Worm (Caenorhabditis elegans) whole organism, L1 larva: ENCODE results near the gene snap-29.
A peak's percentile ranks its signal among the peaks of the same experiment; 100 is the strongest.

Source experiments
- C16A3.4 ChIP-seq: fragments of 150-350 bp; optimal IDR thresholded peaks from 2 replicates; lab custom pipeline; 2014; ENCODE audit warnings: missing biosample characterization, missing genetic modification characterization
- alr-1 ChIP-seq: fragments of 200-800 bp; sonication (Bioruptor generic); optimal IDR thresholded peaks from 2 replicates; lab custom pipeline; 2018; ENCODE audit warnings: borderline replicate concordance, mild to moderate bottlenecking, missing genetic modification characterization, missing compliant biosample characterization
- blmp-1 ChIP-seq: fragments of 150-350 bp; optimal IDR thresholded peaks from 2 replicates; lab custom pipeline; 2014; ENCODE audit warnings: missing biosample characterization, missing genetic modification characterization
- ceh-8 ChIP-seq: fragments of 200-800 bp; sonication (Bioruptor generic); optimal IDR thresholded peaks from 2 replicates; lab custom pipeline; 2018; ENCODE audit warnings: mild to moderate bottlenecking, missing genetic modification characterization, moderate library complexity, missing compliant biosample characterization
- ceh-82 ChIP-seq, 3 experiments: fragments of 150-350 bp in 1 of 3; sonication (generic microtip) in 2 of 3; optimal IDR thresholded peaks; 2 replicates each; lab custom pipeline; 2014 to 2017; ENCODE audit warnings: missing biosample characterization in 3 of 3, missing genetic modification characterization in 3 of 3
- ceh-88 ChIP-seq: fragments of 200-800 bp; sonication (Bioruptor generic); IDR thresholded peaks from 2 replicates; pipeline ENCODE4 v1.3.6; 2022; ENCODE audit warnings: missing genetic modification characterization, missing compliant biosample characterization
- ceh-90 ChIP-seq: sonication (generic microtip); optimal IDR thresholded peaks from 2 replicates; lab custom pipeline; 2016; ENCODE audit warnings: missing genetic modification characterization, missing compliant biosample characterization
- ces-1 ChIP-seq: fragments of 150-350 bp; optimal IDR thresholded peaks from 2 replicates; lab custom pipeline; 2014; ENCODE audit warnings: missing biosample characterization, missing genetic modification reagents, missing genetic modification characterization
- dpl-1 ChIP-seq, 3 experiments: fragments of 150-350 bp in 2 of 3; sonication (generic microtip) in 1 of 3; optimal IDR thresholded peaks; 2 replicates each; lab custom pipeline; 2014 to 2017; ENCODE audit warnings: missing biosample characterization in 3 of 3, missing genetic modification characterization in 3 of 3, missing genetic modification reagents in 3 of 3
- efl-1 ChIP-seq, 4 experiments: fragments of 150-350 bp; optimal IDR thresholded peaks in 3 of 4; peaks in 1 of 4; 1 replicate in 1 of 4; 2 replicates in 3 of 4; lab custom pipeline; 2014; ENCODE audit warnings: missing biosample characterization in 2 of 4, missing genetic modification characterization in 2 of 4, missing genetic modification reagents in 2 of 4
- efl-3 ChIP-seq: fragments of 200-800 bp; sonication (Bioruptor generic); optimal IDR thresholded peaks from 2 replicates; lab custom pipeline; 2018; ENCODE audit warnings: mild to moderate bottlenecking, missing genetic modification characterization, missing compliant biosample characterization
- egl-27 ChIP-seq, 2 experiments: fragments of 150-350 bp in 1 of 2; sonication (generic microtip); optimal IDR thresholded peaks; 3 replicates each; lab custom pipeline; 2017 to 2018; ENCODE audit warnings: missing biosample characterization in 2 of 2, missing genetic modification characterization in 2 of 2, missing genetic modification reagents in 2 of 2
- elt-2 ChIP-seq: sonication (generic microtip); optimal IDR thresholded peaks from 2 replicates; lab custom pipeline; 2016; ENCODE audit warnings: missing genetic modification characterization, mild to moderate bottlenecking, inconsistent platforms, missing compliant biosample characterization, missing genetic modification reagents
- elt-3 ChIP-seq, 6 experiments: fragments of 150-350 bp in 1 of 6; sonication (generic microtip); optimal IDR thresholded peaks; 2 replicates each; lab custom pipeline; 2017 to 2018; ENCODE audit warnings: missing biosample characterization in 6 of 6, missing genetic modification characterization in 6 of 6, inconsistent platforms in 1 of 6
- fos-1 ChIP-seq: fragments of 150-350 bp; optimal IDR thresholded peaks from 2 replicates; lab custom pipeline; 2014; ENCODE audit warnings: missing biosample characterization, missing genetic modification characterization
- grh-1 ChIP-seq: fragments of 200-800 bp; sonication (Bioruptor generic); IDR thresholded peaks from 2 replicates; pipeline ENCODE4 v1.3.6; 2022; ENCODE audit warnings: missing genetic modification reagents, missing genetic modification characterization, missing compliant biosample characterization
- irx-1 ChIP-seq: sonication (generic microtip); optimal IDR thresholded peaks from 2 replicates; lab custom pipeline; 2016; ENCODE audit warnings: missing genetic modification characterization, missing compliant biosample characterization
- jun-1 ChIP-seq: fragments of 150-350 bp; optimal IDR thresholded peaks from 2 replicates; lab custom pipeline; 2014; ENCODE audit warnings: missing biosample characterization, missing genetic modification reagents, missing genetic modification characterization
- lin-13 ChIP-seq: fragments of 150-350 bp; optimal IDR thresholded peaks from 2 replicates; lab custom pipeline; 2014; ENCODE audit warnings: missing biosample characterization, missing genetic modification reagents, missing genetic modification characterization
- lin-14 ChIP-seq: fragments of 200-800 bp; sonication (Bioruptor generic); optimal IDR thresholded peaks from 2 replicates; lab custom pipeline; 2018; ENCODE audit warnings: mild to moderate bottlenecking, missing genetic modification characterization, moderate library complexity, missing compliant biosample characterization
- lin-35 ChIP-seq, 2 experiments: fragments of 150-350 bp; optimal IDR thresholded peaks; 2 replicates each; lab custom pipeline; 2014; ENCODE audit warnings: missing biosample characterization in 2 of 2, missing genetic modification characterization in 2 of 2, missing genetic modification reagents in 2 of 2
- lsy-2 ChIP-seq, 2 experiments: fragments of 150-350 bp; optimal IDR thresholded peaks; 2 replicates each; lab custom pipeline; 2014; ENCODE audit warnings: missing biosample characterization in 2 of 2, missing genetic modification characterization in 2 of 2
- mab-9 ChIP-seq: fragments of 200-800 bp; sonication (Bioruptor generic); IDR thresholded peaks from 2 replicates; pipeline ENCODE4 v1.3.6; 2022; ENCODE audit warnings: missing genetic modification reagents, missing genetic modification characterization, missing compliant biosample characterization
- mdl-1 ChIP-seq, 2 experiments: fragments of 150-350 bp; optimal IDR thresholded peaks; 2 replicates each; lab custom pipeline; 2014 to 2017; ENCODE audit warnings: missing biosample characterization in 2 of 2, missing genetic modification characterization in 2 of 2, inconsistent platforms in 1 of 2
- mep-1 ChIP-seq: fragments of 150-350 bp; optimal IDR thresholded peaks from 2 replicates; lab custom pipeline; 2014; ENCODE audit warnings: missing biosample characterization, missing genetic modification characterization
- nhr-12 ChIP-seq: sonication (generic microtip); optimal IDR thresholded peaks from 2 replicates; lab custom pipeline; 2017; ENCODE audit warnings: missing biosample characterization, missing genetic modification characterization
- nhr-19 ChIP-seq: fragments of 200-800 bp; sonication (Bioruptor generic); conservative IDR thresholded peaks from 2 replicates; pipeline ENCODE4 v1.3.6; 2022; ENCODE audit warnings: missing genetic modification characterization, missing compliant biosample characterization
- nhr-20 ChIP-seq: sonication (generic microtip); optimal IDR thresholded peaks from 2 replicates; lab custom pipeline; 2016; ENCODE audit warnings: mild to moderate bottlenecking, missing genetic modification characterization, missing compliant biosample characterization
- nhr-237 ChIP-seq: fragments of 150-350 bp; optimal IDR thresholded peaks from 2 replicates; lab custom pipeline; 2014; ENCODE audit warnings: missing biosample characterization, missing genetic modification characterization
- nhr-47 ChIP-seq: sonication (generic microtip); optimal IDR thresholded peaks from 2 replicates; lab custom pipeline; 2016; ENCODE audit warnings: mild to moderate bottlenecking, missing genetic modification characterization, moderate library complexity, missing compliant biosample characterization
- nhr-71 ChIP-seq: sonication (generic microtip); optimal IDR thresholded peaks from 2 replicates; lab custom pipeline; 2016; ENCODE audit warnings: mild to moderate bottlenecking, missing genetic modification characterization, moderate library complexity, missing compliant biosample characterization
- nhr-77 ChIP-seq: fragments of 150-350 bp; optimal IDR thresholded peaks from 2 replicates; lab custom pipeline; 2014; ENCODE audit warnings: missing biosample characterization, missing genetic modification characterization
- nhr-84 ChIP-seq: sonication (generic microtip); optimal IDR thresholded peaks from 2 replicates; lab custom pipeline; 2017; ENCODE audit warnings: missing biosample characterization, missing genetic modification characterization
- nhr-85 ChIP-seq: sonication (generic microtip); peaks from one replicate; lab custom pipeline; 2016; ENCODE audit warnings: missing genetic modification characterization, inconsistent platforms, missing compliant biosample characterization
- nhr-90 ChIP-seq: sonication (generic microtip); optimal IDR thresholded peaks from 2 replicates; lab custom pipeline; 2016; ENCODE audit warnings: mild to moderate bottlenecking, missing genetic modification characterization, missing compliant biosample characterization; ENCODE audit not compliant: poor library complexity
- pag-3 ChIP-seq: sonication (generic microtip); optimal IDR thresholded peaks from 2 replicates; lab custom pipeline; 2017; ENCODE audit warnings: missing genetic modification characterization, mild to moderate bottlenecking, missing compliant biosample characterization, antibody characterized with exemption, borderline replicate concordance; ENCODE audit not compliant: insufficient read depth
- pax-3 ChIP-seq: fragments of 200-800 bp; sonication (Bioruptor generic); optimal IDR thresholded peaks from 2 replicates; lab custom pipeline; 2018; ENCODE audit warnings: mild to moderate bottlenecking, missing genetic modification characterization, moderate library complexity, missing compliant biosample characterization
- rnt-1 ChIP-seq: sonication (generic microtip); optimal IDR thresholded peaks from 2 replicates; lab custom pipeline; 2016; ENCODE audit warnings: mild to moderate bottlenecking, missing genetic modification characterization, moderate library complexity, missing compliant biosample characterization
- skn-1 ChIP-seq: fragments of 150-350 bp; optimal IDR thresholded peaks from 2 replicates; lab custom pipeline; 2014; ENCODE audit warnings: missing biosample characterization, missing genetic modification characterization
- snpc-4 ChIP-seq: fragments of 150-350 bp; optimal IDR thresholded peaks from 2 replicates; lab custom pipeline; 2014; ENCODE audit warnings: missing biosample characterization, missing genetic modification characterization
- snu-23 ChIP-seq: sonication (generic microtip); optimal IDR thresholded peaks from 2 replicates; lab custom pipeline; 2016; ENCODE audit warnings: missing genetic modification characterization, missing compliant biosample characterization
- sup-37 ChIP-seq: fragments of 200-800 bp; sonication (Bioruptor generic); optimal IDR thresholded peaks from 2 replicates; lab custom pipeline; 2018; ENCODE audit warnings: mild to moderate bottlenecking, missing genetic modification characterization, missing compliant biosample characterization
- swsn-7 ChIP-seq: sonication (generic microtip); optimal IDR thresholded peaks from 2 replicates; lab custom pipeline; 2016; ENCODE audit warnings: missing genetic modification characterization, missing compliant biosample characterization
- tbx-2 ChIP-seq: sonication (generic microtip); optimal IDR thresholded peaks from 2 replicates; lab custom pipeline; 2016; ENCODE audit warnings: missing genetic modification characterization, missing compliant biosample characterization
- xbp-1 ChIP-seq: sonication (generic microtip); optimal IDR thresholded peaks from 2 replicates; lab custom pipeline; 2016; ENCODE audit warnings: missing genetic modification characterization, missing compliant biosample characterization
- zag-1 ChIP-seq: fragments of 150-350 bp; optimal IDR thresholded peaks from 2 replicates; lab custom pipeline; 2014; ENCODE audit warnings: missing biosample characterization, missing genetic modification characterization
- ztf-11 ChIP-seq, 2 experiments: sonication (generic microtip); optimal IDR thresholded peaks; 2 replicates each; lab custom pipeline; 2016 to 2017; ENCODE audit warnings: missing genetic modification characterization in 2 of 2, missing biosample characterization in 1 of 2, missing compliant biosample characterization in 1 of 2
- ztf-4 ChIP-seq: fragments of 150-350 bp; optimal IDR thresholded peaks from 2 replicates; lab custom pipeline; 2014; ENCODE audit warnings: missing biosample characterization, missing genetic modification characterization

The snap-29 gene

ce11 chrIII:8794793-8795192 lies 18.7 kb downstream of the snap-29 start:
- TF ChIP-seq mdl-1 (tag; optimal IDR thresholded peaks at IDR 0.05; lab: Kevin White, UChicago) (peak in 1 of 2 experiments; percentile 90), nhr-90 (tag; lab: Kevin White, UChicago) (peak; percentile 69), nhr-47 (tag; lab: Kevin White, UChicago) (peak; percentile 51), ceh-88 (GFP tag; lab: Robert Waterston, UW) (peak; percentile 49; the same call in 1 of the 2 replicates), nhr-20 (tag; lab: Kevin White, UChicago) (peak; percentile 87), lsy-2 (tag; optimal IDR thresholded peaks at IDR 0.05; lab: Kevin White, UChicago) (peak; percentile 63 to 88), ces-1 (GFP tag; lab: Kevin White, UChicago) (no peak), nhr-77 (tag; lab: Kevin White, UChicago) (peak; percentile 81), pag-3 (tag; lab: Kevin White, UChicago) (no peak), snu-23 (GFP tag; lab: Kevin White, UChicago) (peak; percentile 81), ztf-11 (tag; optimal IDR thresholded peaks at IDR 0.05; lab: Kevin White, UChicago) (no peak), lin-13 (GFP tag; lab: Kevin White, UChicago) (peak; percentile 57), ceh-8 (GFP tag; lab: Kevin White, UChicago) (peak; percentile 29), dpl-1 (GFP tag; optimal IDR thresholded peaks at IDR 0.05; lab: Kevin White, UChicago) (peak; percentile 52 to 63 (median 61)), nhr-19 (peak; percentile 74), lin-14 (GFP tag; lab: Kevin White, UChicago) (peak; percentile 95), lin-35 (GFP tag; optimal IDR thresholded peaks at IDR 0.05; lab: Kevin White, UChicago) (peak; percentile 62 to 78), fos-1 (peak; percentile 38), blmp-1 (tag; lab: Kevin White, UChicago) (peak; percentile 96), xbp-1 (tag; lab: Kevin White, UChicago) (peak; percentile 51), jun-1 (tag; lab: Kevin White, UChicago) (peak; percentile 69), elt-2 (tag; lab: Kevin White, UChicago) (peak; percentile 30), mep-1 (tag; lab: Kevin White, UChicago) (peak; percentile 61), elt-3 (tag; optimal IDR thresholded peaks at IDR 0.05; lab: Kevin White, UChicago) (peak in 3 of 6 experiments; percentile 58 to 87 (median 72)), tbx-2 (peak; percentile 67), nhr-85 (tag; lab: Kevin White, UChicago) (peak; percentile 95), snpc-4 (tag; lab: Kevin White, UChicago) (peak; percentile 17), skn-1 (tag; lab: Kevin White, UChicago) (peak; percentile 84), irx-1 (tag; lab: Kevin White, UChicago) (peak; percentile 49), pax-3 (tag; lab: Kevin White, UChicago) (no peak), efl-1 (optimal IDR thresholded peaks at IDR 0.05; lab: Kevin White, UChicago) (peak; percentile 51 to 64), efl-1 (GFP tag; optimal IDR thresholded peaks at IDR 0.05 in 1 of 2; lab: Kevin White, UChicago) (peak in 1 of 2 experiments; percentile 3), swsn-7 (tag; lab: Kevin White, UChicago) (peak; percentile 71), alr-1 (tag; lab: Kevin White, UChicago) (no peak), nhr-84 (tag; lab: Kevin White, UChicago) (no peak), sup-37 (peak; percentile 12), ceh-90 (tag; lab: Kevin White, UChicago) (no peak), nhr-237 (tag; lab: Kevin White, UChicago) (peak; percentile 68), ceh-82 (tag; optimal IDR thresholded peaks at IDR 0.05; lab: Kevin White, UChicago) (peak; percentile 26 to 76 (median 54)), nhr-71 (peak; percentile 81), ztf-4 (tag; lab: Kevin White, UChicago) (peak; percentile 31), mab-9 (GFP tag; lab: Robert Waterston, UW) (no peak), C16A3.4 (tag; lab: Kevin White, UChicago) (peak; percentile 41), zag-1 (tag; lab: Kevin White, UChicago) (no peak), rnt-1 (peak; percentile 38), grh-1 (peak; percentile 73), egl-27 (tag; optimal IDR thresholded peaks at IDR 0.05; lab: Kevin White, UChicago) (peak; percentile 30 to 56), efl-3 (GFP tag; lab: Kevin White, UChicago) (no peak), nhr-12 (tag; lab: Kevin White, UChicago) (no peak)
